Worm (Caenorhabditis elegans) whole organism, L4/young adult: ENCODE results near the gene C02F5.12.

ENCODE experiments used
- W03F9.2 ChIP-seq: fragments of 150-350 bp; optimal IDR thresholded peaks from 2 replicates; lab custom pipeline; 2014; ENCODE audit warnings: missing biosample characterization, missing genetic modification characterization
- dao-5 ChIP-seq: sonication (generic microtip); optimal IDR thresholded peaks from 2 replicates; lab custom pipeline; 2016; ENCODE audit warnings: missing genotype, missing genetic modification characterization, moderate library complexity, missing compliant biosample characterization
- him-1 ChIP-seq: sonication (generic microtip); optimal IDR thresholded peaks from 2 replicates; lab custom pipeline; 2016; ENCODE audit warnings: missing genotype, missing genetic modification reagents, missing genetic modification characterization, missing compliant biosample characterization

The C02F5.12 gene

ce11 chrIII:8201117-8201516 lies 41.7 kb downstream of the C02F5.12 start, which contains the start of gene unc-36:
TSS of gene unc-36 (minus strand) at chrIII:8201217.
- no peak for TF ChIP-seq W03F9.2 (tag; lab: Kevin White, UChicago)
- TF ChIP-seq dao-5 (tag; lab: Kevin White, UChicago), result no peak
- TF ChIP-seq him-1 (tag; lab: Kevin White, UChicago), result no peak

ce11 chrIII:8199060-8199459 lies 43.8 kb downstream of the C02F5.12 start:
- TF ChIP-seq dao-5 (tag; lab: Kevin White, UChicago) (no peak), W03F9.2 (tag; lab: Kevin White, UChicago) (no peak), him-1 (tag; lab: Kevin White, UChicago) (no peak)

- TF ChIP-seq W03F9.2 (tag; lab: Kevin White, UChicago) (no peak), him-1 (tag; lab: Kevin White, UChicago) (no peak), dao-5 (tag; lab: Kevin White, UChicago) (no peak)
Measured at ce11 chrIII:8191695-8192094, 51.1 kb downstream of the C02F5.12 start, which contains the start of gene C50C3.1. TSS of gene C50C3.1 (plus strand) at chrIII:8191995.
